Fruit fly (Drosophila melanogaster) whole organism, prepupa: Measurements from ENCODE around the gene CG5897.

Experiments used
- Blimp-1 ChIP-seq: fragments of 200-800 bp; sonication (Bioruptor generic); optimal IDR thresholded peaks from 3 replicates; lab custom pipeline; 2017; ENCODE audit warnings: missing biosample characterization, missing genetic modification characterization, mild to moderate bottlenecking, moderate library complexity, missing genetic modification reagents
- CG10669 ChIP-seq: fragments of 200-800 bp; sonication (Bioruptor generic); optimal IDR thresholded peaks from 3 replicates; lab custom pipeline; 2018; ENCODE audit warnings: missing biosample characterization, mild to moderate bottlenecking, missing genetic modification characterization, moderate library complexity
- CG16779 ChIP-seq: fragments of 200-800 bp; sonication (Bioruptor generic); optimal IDR thresholded peaks from 3 replicates; lab custom pipeline; 2017; ENCODE audit warnings: missing biosample characterization, mild to moderate bottlenecking, missing genetic modification characterization
- CG3032 ChIP-seq: fragments of 200-800 bp; optimal IDR thresholded peaks from 2 replicates; lab custom pipeline; 2019; ENCODE audit warnings: missing biosample characterization, mild to moderate bottlenecking, missing genetic modification characterization, moderate library complexity
- CG32006 ChIP-seq: fragments of 200-800 bp; sonication (Bioruptor generic); optimal IDR thresholded peaks from 3 replicates; lab custom pipeline; 2017; ENCODE audit warnings: missing biosample characterization, mild to moderate bottlenecking, missing genetic modification characterization
- CG34406 ChIP-seq: fragments of 200-800 bp; sonication (Bioruptor generic); optimal IDR thresholded peaks from 3 replicates; lab custom pipeline; 2016; ENCODE audit warnings: missing biosample characterization, missing genetic modification characterization
- CG4318 ChIP-seq: fragments of 200-800 bp; sonication (Bioruptor generic); optimal IDR thresholded peaks from 3 replicates; lab custom pipeline; 2017; ENCODE audit warnings: missing biosample characterization, mild to moderate bottlenecking, missing genetic modification characterization
- CG6163 ChIP-seq: fragments of 200-800 bp; sonication (Bioruptor generic); IDR thresholded peaks from 3 replicates; pipeline ENCODE4 v1.3.6; 2022; ENCODE audit warnings: missing biosample characterization, missing genetic modification characterization
- CG6792 ChIP-seq: fragments of 200-800 bp; sonication (Bioruptor generic); optimal IDR thresholded peaks from 3 replicates; lab custom pipeline; 2016; ENCODE audit warnings: missing biosample characterization, missing genetic modification characterization
- CG6808 ChIP-seq: fragments of 200-800 bp; sonication (Bioruptor generic); optimal IDR thresholded peaks from 3 replicates; lab custom pipeline; 2017; ENCODE audit warnings: missing biosample characterization, missing genetic modification characterization, mild to moderate bottlenecking, moderate library complexity, missing genetic modification reagents
- CG6854 ChIP-seq: fragments of 200-800 bp; sonication (Bioruptor generic); optimal IDR thresholded peaks from 2 replicates; lab custom pipeline; 2017; ENCODE audit warnings: missing biosample characterization, mild to moderate bottlenecking, missing genetic modification characterization
- CG7368 ChIP-seq: fragments of 200-800 bp; sonication (Bioruptor generic); optimal IDR thresholded peaks from 3 replicates; lab custom pipeline; 2016; ENCODE audit warnings: missing biosample characterization, missing genetic modification characterization
- CG8119 ChIP-seq: fragments of 200-800 bp; sonication (Bioruptor generic); IDR thresholded peaks from 3 replicates; pipeline ENCODE4 v1.3.6; 2022; ENCODE audit warnings: missing biosample characterization, missing genetic modification characterization
- CG8632 ChIP-seq: fragments of 200-800 bp; sonication (Bioruptor generic); optimal IDR thresholded peaks from 3 replicates; lab custom pipeline; 2016; ENCODE audit warnings: missing biosample characterization, missing genetic modification characterization
- CG9139 ChIP-seq: fragments of 200-800 bp; sonication (Bioruptor generic); optimal IDR thresholded peaks from 3 replicates; lab custom pipeline; 2017; ENCODE audit warnings: missing biosample characterization, mild to moderate bottlenecking, missing genetic modification characterization
- Eip75B ChIP-seq: fragments of 200-800 bp; sonication (Bioruptor generic); optimal IDR thresholded peaks from 3 replicates; lab custom pipeline; 2016; ENCODE audit warnings: missing biosample characterization, missing genetic modification characterization
- Eip78C ChIP-seq: fragments of 200-800 bp; sonication (Bioruptor generic); peaks from one replicate; lab custom pipeline; 2016; ENCODE audit warnings: missing biosample characterization, missing genetic modification characterization
- Eip93F ChIP-seq: fragments of 200-800 bp; sonication (Bioruptor generic); optimal IDR thresholded peaks from 2 replicates; lab custom pipeline; 2016; ENCODE audit warnings: missing biosample characterization, mild to moderate bottlenecking, missing genetic modification characterization
- Ets21C ChIP-seq: fragments of 200-800 bp; sonication (Bioruptor generic); optimal IDR thresholded peaks from 3 replicates; lab custom pipeline; 2016; ENCODE audit warnings: missing biosample characterization, missing genetic modification characterization
- Ets96B ChIP-seq: fragments of 200-800 bp; optimal IDR thresholded peaks from 2 replicates; lab custom pipeline; 2019; ENCODE audit warnings: missing biosample characterization, mild to moderate bottlenecking, missing genetic modification characterization, moderate library complexity
- Gug ChIP-seq: fragments of 200-800 bp; sonication (Bioruptor generic); IDR thresholded peaks from 2 replicates; pipeline ENCODE4 v1.3.6; 2022; ENCODE audit warnings: missing biosample characterization, missing genetic modification characterization
- Hr39 ChIP-seq: fragments of 200-800 bp; sonication (Bioruptor generic); optimal IDR thresholded peaks from 2 replicates; lab custom pipeline; 2016; ENCODE audit warnings: missing biosample characterization, missing genetic modification characterization
- Hr4 ChIP-seq: fragments of 200-800 bp; sonication (Bioruptor generic); optimal IDR thresholded peaks from 3 replicates; lab custom pipeline; 2016; ENCODE audit warnings: missing biosample characterization, missing genetic modification characterization
- OdsH ChIP-seq: fragments of 200-800 bp; sonication (Bioruptor generic); optimal IDR thresholded peaks from 3 replicates; lab custom pipeline; 2016; ENCODE audit warnings: missing biosample characterization, missing genetic modification characterization
- Smox ChIP-seq: fragments of 200-800 bp; sonication (Bioruptor generic); optimal IDR thresholded peaks from 3 replicates; lab custom pipeline; 2016; ENCODE audit warnings: missing biosample characterization, missing genetic modification characterization
- Sox102F ChIP-seq: fragments of 200-800 bp; sonication (Bioruptor generic); optimal IDR thresholded peaks from 2 replicates; lab custom pipeline; 2016; ENCODE audit warnings: missing biosample characterization, mild to moderate bottlenecking, missing genetic modification characterization
- Sox14 ChIP-seq: fragments of 200-800 bp; sonication (Bioruptor generic); optimal IDR thresholded peaks from 3 replicates; lab custom pipeline; 2016; ENCODE audit warnings: missing biosample characterization, missing genetic modification characterization
- Sox15 ChIP-seq: fragments of 200-800 bp; sonication (Bioruptor generic); optimal IDR thresholded peaks from 3 replicates; lab custom pipeline; 2016; ENCODE audit warnings: missing biosample characterization, missing genetic modification characterization
- achi ChIP-seq: fragments of 200-800 bp; sonication (Bioruptor generic); optimal IDR thresholded peaks from 3 replicates; lab custom pipeline; 2016; ENCODE audit warnings: missing biosample characterization, missing genetic modification characterization
- acj6 ChIP-seq: fragments of 200-800 bp; sonication (Bioruptor generic); optimal IDR thresholded peaks from 3 replicates; lab custom pipeline; 2016; ENCODE audit warnings: missing biosample characterization, missing genetic modification characterization
- cyc ChIP-seq: fragments of 200-800 bp; sonication (Bioruptor generic); optimal IDR thresholded peaks from 3 replicates; lab custom pipeline; 2016; ENCODE audit warnings: missing biosample characterization, missing genetic modification characterization
- dac ChIP-seq: fragments of 200-800 bp; sonication (Bioruptor generic); optimal IDR thresholded peaks from 2 replicates; lab custom pipeline; 2017; ENCODE audit warnings: missing biosample characterization, mild to moderate bottlenecking, missing genetic modification characterization
- dsx ChIP-seq: fragments of 200-800 bp; optimal IDR thresholded peaks from 3 replicates; lab custom pipeline; 2019; ENCODE audit warnings: missing biosample characterization, mild to moderate bottlenecking, missing genetic modification characterization, moderate library complexity; ENCODE audit not compliant: poor library complexity, severe bottlenecking
- eg ChIP-seq: fragments of 200-800 bp; sonication (Bioruptor generic); IDR thresholded peaks from 3 replicates; pipeline ENCODE4 v1.3.6; 2022; ENCODE audit warnings: missing biosample characterization, missing genetic modification characterization
- esn ChIP-seq: fragments of 200-800 bp; sonication (Bioruptor generic); optimal IDR thresholded peaks from 2 replicates; lab custom pipeline; 2016; ENCODE audit warnings: missing biosample characterization, mild to moderate bottlenecking, missing genetic modification characterization, moderate library complexity
- fd59A ChIP-seq: fragments of 200-800 bp; sonication (Bioruptor generic); optimal IDR thresholded peaks from 2 replicates; lab custom pipeline; 2017; ENCODE audit warnings: missing biosample characterization, mild to moderate bottlenecking, missing genetic modification characterization, missing genetic modification reagents
- lz ChIP-seq: fragments of 200-800 bp; sonication (Bioruptor generic); optimal IDR thresholded peaks from 3 replicates; lab custom pipeline; 2016; ENCODE audit warnings: missing biosample characterization, missing genetic modification characterization
- net ChIP-seq: fragments of 200-800 bp; sonication (Bioruptor generic); optimal IDR thresholded peaks from 3 replicates; lab custom pipeline; 2016; ENCODE audit warnings: missing biosample characterization, missing genetic modification characterization
- pdm3 ChIP-seq: fragments of 200-800 bp; sonication (Bioruptor generic); optimal IDR thresholded peaks from 3 replicates; lab custom pipeline; 2016; ENCODE audit warnings: missing biosample characterization, missing genetic modification characterization
- salr ChIP-seq, 2 experiments: fragments of 200-800 bp; sonication (Bioruptor generic); optimal IDR thresholded peaks; 3 replicates each; lab custom pipeline; 2016 to 2018; ENCODE audit warnings: missing biosample characterization in 2 of 2, missing genetic modification characterization in 2 of 2, mild to moderate bottlenecking in 1 of 2
- spab ChIP-seq: fragments of 200-800 bp; sonication (Bioruptor generic); optimal IDR thresholded peaks from 2 replicates; lab custom pipeline; 2017; ENCODE audit warnings: missing biosample characterization, mild to moderate bottlenecking, missing genetic modification characterization, missing genetic modification reagents
- ss ChIP-seq, 2 experiments: fragments of 200-800 bp; sonication (Bioruptor generic); optimal IDR thresholded peaks; 2 replicates in 1 of 2; 3 replicates in 1 of 2; lab custom pipeline; 2017 to 2018; ENCODE audit warnings: mild to moderate bottlenecking in 2 of 2, missing biosample characterization in 2 of 2, missing genetic modification characterization in 2 of 2, moderate library complexity in 1 of 2
- svp ChIP-seq: fragments of 200-800 bp; sonication (Bioruptor generic); peaks from one replicate; lab custom pipeline; 2016; ENCODE audit warnings: missing biosample characterization, missing genetic modification characterization
- topi ChIP-seq: fragments of 200-800 bp; sonication (Bioruptor generic); optimal IDR thresholded peaks from 3 replicates; lab custom pipeline; 2016; ENCODE audit warnings: missing biosample characterization, missing genetic modification characterization

The CG5897 gene

DNA sequence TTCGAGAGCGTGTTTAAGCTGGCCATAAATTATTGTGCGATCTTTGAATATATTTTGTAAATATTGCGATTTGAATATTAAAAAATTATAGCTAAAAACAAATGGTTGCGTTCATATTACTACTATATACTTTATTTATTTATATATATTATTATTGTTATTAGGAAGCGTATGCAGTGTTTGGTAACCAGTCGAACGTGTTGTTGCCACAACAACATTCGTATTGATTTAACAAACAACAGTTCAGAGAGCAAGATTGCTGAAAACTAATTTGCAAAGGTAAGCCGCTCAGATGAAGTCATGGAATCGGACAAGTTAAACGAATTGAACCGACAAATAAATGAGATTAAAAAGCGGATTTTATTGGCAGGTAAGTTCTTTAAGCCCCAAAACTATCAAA is 7.7 kb downstream of the CG5897 start, which contains the start of gene CCDC151:
Gene CCDC151, plus strand, starts transcription at position 301 of the 400 bp plus-strand sequence.
- TF ChIP-seq Ets96B (tag; lab: Kevin White, UChicago) (no peak), CG6792 (no peak), lz (GFP tag; lab: Kevin White, UChicago) (no peak), CG16779 (tag; lab: Kevin White, UChicago) (no peak)

DNA sequence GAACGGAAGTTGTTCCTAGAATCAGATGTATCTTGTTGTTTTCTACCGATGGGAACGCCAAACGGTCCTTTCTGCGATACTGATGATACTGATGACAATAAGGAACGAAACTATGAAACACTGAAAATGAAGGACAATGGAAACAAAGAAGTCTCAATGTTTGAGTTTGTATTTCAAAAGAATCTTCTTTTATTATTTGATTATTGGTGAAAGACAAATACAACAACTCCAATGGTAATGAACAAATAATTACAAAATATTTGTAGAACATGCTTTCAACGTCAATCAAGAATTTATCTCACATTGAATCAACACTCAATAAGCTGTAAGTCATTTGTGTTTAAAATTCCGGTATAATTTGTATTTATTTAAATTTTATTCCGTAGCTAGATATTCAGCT is 10.0 kb downstream of the CG5897 start, which contains the start of gene Sprn:
Gene Sprn, plus strand, starts transcription at position 301 of the 400 bp plus-strand sequence.
- no peak for TF ChIP-seq Ets21C (GFP tag; lab: Kevin White, UChicago)
- TF ChIP-seq eg = no peak
- no peak for TF ChIP-seq ss (GFP tag; optimal IDR thresholded peaks at IDR 0.05; lab: Kevin White, UChicago)
- TF ChIP-seq CG6854 (GFP tag; lab: Kevin White, UChicago) = no peak
- TF ChIP-seq CG6792 = no peak
- no peak for TF ChIP-seq Ets96B (tag; lab: Kevin White, UChicago)
- no peak for TF ChIP-seq Sox102F

DNA sequence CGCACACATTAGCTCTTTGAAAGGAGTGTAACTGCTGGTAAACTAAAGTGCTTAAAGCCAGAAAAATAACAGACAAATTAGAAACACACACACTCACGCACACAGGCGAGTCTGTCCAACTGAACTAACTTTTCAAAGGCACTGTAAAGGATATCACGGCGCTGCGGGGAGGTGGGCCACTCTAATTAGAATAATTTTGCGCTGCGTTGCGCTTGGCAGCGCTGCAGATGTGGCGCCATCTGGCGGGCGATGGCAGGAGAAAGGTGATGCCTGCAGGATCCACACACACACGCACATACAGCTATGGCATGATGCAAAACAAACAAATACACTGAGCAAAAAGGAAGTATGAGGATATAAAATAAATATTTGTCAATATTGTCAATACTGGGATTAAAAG is 12.8 kb downstream of the CG5897 start:
- TF ChIP-seq eg (no peak), esn (GFP tag; lab: Kevin White, UChicago) (no peak), CG34406 (GFP tag; lab: Kevin White, UChicago) (no peak), Eip75B (GFP tag; lab: Kevin White, UChicago) (no peak), CG6808 (GFP tag; lab: Kevin White, UChicago) (no peak), topi (GFP tag; lab: Kevin White, UChicago) (no peak), dac (GFP tag; lab: Kevin White, UChicago) (no peak), Sox15 (no peak), net (GFP tag; lab: Kevin White, UChicago) (no peak), Hr4 (GFP tag; lab: Kevin White, UChicago) (no peak), CG6163 (GFP tag; lab: Robert Waterston, UW) (no peak), CG9139 (no peak), Sox102F (no peak)

DNA sequence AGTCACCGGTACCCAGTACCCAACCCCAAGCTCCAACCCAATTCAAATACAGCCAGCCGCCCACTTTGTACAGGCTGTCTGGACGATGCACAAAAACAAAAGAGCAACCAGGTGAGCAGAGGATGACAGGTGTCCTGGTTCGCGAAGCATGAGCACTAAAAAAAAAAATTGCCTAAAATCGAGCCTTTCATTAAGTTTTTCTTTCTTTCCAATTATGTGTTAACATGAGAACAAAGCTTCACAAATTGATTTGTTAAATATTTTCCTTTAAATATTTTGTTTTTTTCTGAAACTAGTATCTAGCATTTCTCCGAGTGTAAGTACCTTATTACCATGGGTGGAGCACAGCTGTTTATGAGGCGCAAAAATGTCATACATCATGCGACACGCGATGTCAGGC is 14.1 kb downstream of the CG5897 start:
- TF ChIP-seq pdm3 (GFP tag; lab: Kevin White, UChicago) (peak; percentile 17), CG6808 (GFP tag; lab: Kevin White, UChicago) (no peak), cyc (GFP tag; lab: Kevin White, UChicago) (peak; percentile 15), svp (peak; percentile 61), CG10669 (GFP tag; lab: Kevin White, UChicago) (peak; percentile 35), CG32006 (peak; percentile 17), ss (GFP tag; optimal IDR thresholded peaks at IDR 0.05; lab: Kevin White, UChicago) (peak in 1 of 2 experiments; percentile 13), Smox (peak; percentile 17), CG9139 (no peak), Ets21C (GFP tag; lab: Kevin White, UChicago) (no peak), spab (GFP tag; lab: Kevin White, UChicago) (no peak), eg (0 out of 3 replicates have a peak, but pooled peaks have one; percentile 32), Blimp-1 (no peak), Hr39 (GFP tag; lab: Kevin White, UChicago) (no peak), Sox14 (no peak), acj6 (GFP tag; lab: Kevin White, UChicago) (peak; percentile 1), CG8632 (GFP tag; lab: Kevin White, UChicago) (no peak), CG4318 (GFP tag; lab: Kevin White, UChicago) (no peak), Eip93F (GFP tag; lab: Kevin White, UChicago) (no peak), CG3032 (tag; lab: Kevin White, UChicago) (peak; percentile 7), fd59A (GFP tag; lab: Kevin White, UChicago) (no peak), Hr4 (GFP tag; lab: Kevin White, UChicago) (no peak), Eip78C (GFP tag; lab: Kevin White, UChicago) (peak; percentile 78), CG6163 (GFP tag; lab: Robert Waterston, UW) (peak; percentile 56; the same call in 1 of the 3 replicates), Ets96B (tag; lab: Kevin White, UChicago) (peak; percentile 24), salr (GFP tag; optimal IDR thresholded peaks at IDR 0.05; lab: Kevin White, UChicago) (peak in 1 of 2 experiments; percentile 13), CG6792 (no peak), topi (GFP tag; lab: Kevin White, UChicago) (peak; percentile 8), CG7368 (GFP tag; lab: Kevin White, UChicago) (peak; percentile 19), CG8119 (0 out of 3 replicates have a peak, but pooled peaks have one; percentile 42), OdsH (GFP tag; lab: Kevin White, UChicago) (peak; percentile 12), Gug (GFP tag; lab: Robert Waterston, UW) (peak; percentile 23; the same call in 1 of the 2 replicates), achi (GFP tag; lab: Kevin White, UChicago) (peak; percentile 16), dsx (GFP tag; lab: Kevin White, UChicago) (no peak)
- TF ChIP-seq, all 60 proteins: peak for 20
